Worm (Caenorhabditis elegans): ENCODE data around the gene K10C2.14.

DNA sequence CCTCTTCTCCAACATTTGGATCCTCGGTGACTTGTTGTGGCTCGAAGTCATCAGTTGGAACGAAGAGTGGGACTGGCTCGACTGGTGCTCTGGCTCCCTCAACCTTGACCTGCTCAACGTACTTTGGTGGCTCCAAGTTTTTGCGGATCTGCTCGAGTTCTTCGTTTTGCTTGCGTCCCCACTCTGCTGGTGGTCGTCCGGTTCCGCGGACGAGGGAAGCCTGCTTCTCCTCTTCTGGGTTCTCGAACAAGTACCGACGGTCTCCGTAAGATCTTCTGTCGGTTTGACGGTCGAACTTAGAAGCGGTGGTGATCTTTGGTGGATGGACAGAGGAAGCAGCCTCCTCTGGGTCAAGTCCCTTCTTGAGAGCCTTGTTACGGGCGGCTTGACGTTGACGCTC lies 31.7 kb downstream of the K10C2.14 start:
- TF ChIP-seq unc-62 (GFP tag; optimal IDR thresholded peaks at IDR 0.05): no peak
- TF ChIP-seq ztf-4 (tag; optimal IDR thresholded peaks at IDR 0.05): no peak
- TF ChIP-seq mdl-1 (tag; optimal IDR thresholded peaks at IDR 0.05): no peak
- no peak for TF ChIP-seq nhr-71 (tag; optimal IDR thresholded peaks at IDR 0.05)
